Worm (Caenorhabditis elegans) whole organism, L4 larva: Measurements from ENCODE around the gene F56H9.8.

ENCODE experiments used
- D1046.2 ChIP-seq: fragments of 200-800 bp; sonication (Bioruptor generic); IDR thresholded peaks from 2 replicates; pipeline ENCODE4 v1.3.6; 2022; ENCODE audit warnings: missing genetic modification characterization, missing compliant biosample characterization
- F10B5.3 ChIP-seq: sonication (generic microtip); optimal IDR thresholded peaks from 2 replicates; lab custom pipeline; 2016; ENCODE audit warnings: mild to moderate bottlenecking, missing genetic modification characterization, missing compliant biosample characterization
- T20F7.1 ChIP-seq: fragments of 200-800 bp; sonication (Bioruptor generic); optimal IDR thresholded peaks from 2 replicates; lab custom pipeline; 2018; ENCODE audit warnings: mild to moderate bottlenecking, missing genetic modification characterization, missing compliant biosample characterization
- Y105C5A.15 ChIP-seq: fragments of 200-800 bp; sonication (Bioruptor generic); IDR thresholded peaks from 2 replicates; pipeline ENCODE4 v1.3.6; 2022; ENCODE audit warnings: missing genetic modification characterization, missing compliant biosample characterization
- Y5F2A.4 ChIP-seq: fragments of 200-800 bp; sonication (Bioruptor generic); optimal IDR thresholded peaks from 2 replicates; lab custom pipeline; 2018; ENCODE audit warnings: mild to moderate bottlenecking, missing genetic modification characterization, missing compliant biosample characterization
- aha-1 ChIP-seq: fragments of 150-350 bp; peaks from one replicate; lab custom pipeline; 2014; ENCODE audit warnings: missing biosample characterization, missing genetic modification characterization
- attf-4 ChIP-seq: sonication (generic microtip); optimal IDR thresholded peaks from 3 replicates; lab custom pipeline; 2017; ENCODE audit warnings: missing biosample characterization, missing genetic modification characterization
- ceh-20 ChIP-seq: fragments of 200-800 bp; sonication (Bioruptor generic); IDR thresholded peaks from 2 replicates; pipeline ENCODE4 v1.3.6; 2022; ENCODE audit warnings: missing genetic modification reagents, missing genetic modification characterization, missing compliant biosample characterization
- ceh-32 ChIP-seq: sonication (generic microtip); optimal IDR thresholded peaks from 2 replicates; lab custom pipeline; 2016; ENCODE audit warnings: mild to moderate bottlenecking, missing genetic modification characterization, missing compliant biosample characterization; ENCODE audit not compliant: poor library complexity
- daf-16 ChIP-seq, 3 experiments: sonication (generic microtip); optimal IDR thresholded peaks; 2 replicates each; lab custom pipeline; 2016 to 2017; ENCODE audit warnings: missing genetic modification characterization in 3 of 3, missing genetic modification reagents in 3 of 3, mild to moderate bottlenecking in 2 of 3, missing compliant biosample characterization in 2 of 3, missing biosample characterization in 1 of 3, moderate library complexity in 1 of 3
- daf-8 ChIP-seq: fragments of 200-800 bp; sonication (Bioruptor generic); IDR thresholded peaks from 2 replicates; pipeline ENCODE4 v1.3.6; 2022; ENCODE audit warnings: missing genetic modification characterization, missing compliant biosample characterization
- dpl-1 ChIP-seq: fragments of 150-350 bp; optimal IDR thresholded peaks from 2 replicates; lab custom pipeline; 2014; ENCODE audit warnings: missing biosample characterization, missing genetic modification reagents, missing genetic modification characterization
- duxl-1 ChIP-seq: sonication (generic microtip); optimal IDR thresholded peaks from 2 replicates; lab custom pipeline; 2016; ENCODE audit warnings: mild to moderate bottlenecking, missing genetic modification characterization, moderate library complexity, missing compliant biosample characterization; ENCODE audit not compliant: poor library complexity
- dve-1 ChIP-seq: sonication (generic microtip); optimal IDR thresholded peaks from 2 replicates; lab custom pipeline; 2017; ENCODE audit warnings: antibody characterized with exemption, mild to moderate bottlenecking, missing genetic modification characterization, missing compliant biosample characterization; ENCODE audit not compliant: insufficient read depth
- egl-43 ChIP-seq: fragments of 200-800 bp; sonication (Bioruptor generic); IDR thresholded peaks from 2 replicates; pipeline ENCODE4 v1.3.6; 2022; ENCODE audit warnings: missing genetic modification reagents, missing genetic modification characterization, missing compliant biosample characterization
- gei-8 ChIP-seq: fragments of 200-800 bp; sonication (Bioruptor generic); optimal IDR thresholded peaks from 2 replicates; lab custom pipeline; 2018; ENCODE audit warnings: mild to moderate bottlenecking, missing genetic modification characterization, missing compliant biosample characterization
- hif-1 ChIP-seq, 2 experiments: sonication (generic microtip); optimal IDR thresholded peaks; 2 replicates each; lab custom pipeline; 2016 to 2017; ENCODE audit warnings: missing compliant biosample characterization in 2 of 2, missing genetic modification characterization in 2 of 2, missing genetic modification reagents in 2 of 2, missing genotype in 2 of 2, mild to moderate bottlenecking in 1 of 2
- hlh-11 ChIP-seq: fragments of 200-800 bp; sonication (Bioruptor generic); optimal IDR thresholded peaks from 2 replicates; lab custom pipeline; 2018; ENCODE audit warnings: mild to moderate bottlenecking, missing genetic modification characterization, missing compliant biosample characterization
- hlh-30 ChIP-seq: sonication (generic microtip); optimal IDR thresholded peaks from 2 replicates; lab custom pipeline; 2017; ENCODE audit warnings: antibody characterized with exemption, mild to moderate bottlenecking, missing genetic modification characterization, missing compliant biosample characterization; ENCODE audit not compliant: insufficient read depth
- jun-1 ChIP-seq: fragments of 150-350 bp; optimal IDR thresholded peaks from 2 replicates; lab custom pipeline; 2014; ENCODE audit warnings: missing biosample characterization, missing genetic modification reagents, missing genetic modification characterization
- lin-1 ChIP-seq: fragments of 200-800 bp; sonication (Bioruptor generic); IDR thresholded peaks from 2 replicates; pipeline ENCODE4 v1.3.6; 2022; ENCODE audit warnings: missing genetic modification reagents, missing genetic modification characterization, missing compliant biosample characterization
- lin-13 ChIP-seq: fragments of 150-350 bp; optimal IDR thresholded peaks from 2 replicates; lab custom pipeline; 2014; ENCODE audit warnings: missing biosample characterization, missing genetic modification reagents, missing genetic modification characterization
- lin-38 ChIP-seq: fragments of 200-800 bp; sonication (Bioruptor generic); IDR thresholded peaks from 2 replicates; pipeline ENCODE4 v1.3.6; 2022; ENCODE audit warnings: missing genetic modification reagents, missing genetic modification characterization, missing compliant biosample characterization
- lsy-2 ChIP-seq, 2 experiments: fragments of 150-350 bp in 1 of 2; sonication (generic microtip) in 1 of 2; optimal IDR thresholded peaks; 2 replicates each; lab custom pipeline; 2014 to 2017; ENCODE audit warnings: missing biosample characterization in 2 of 2, missing genetic modification characterization in 2 of 2
- madf-9 ChIP-seq: fragments of 200-800 bp; sonication (Bioruptor generic); conservative IDR thresholded peaks from 2 replicates; pipeline ENCODE4 v1.3.6; 2022; ENCODE audit warnings: missing genetic modification reagents, missing genetic modification characterization, missing compliant biosample characterization
- mdl-1 ChIP-seq, 2 experiments: fragments of 150-350 bp in 1 of 2; sonication (generic microtip) in 1 of 2; optimal IDR thresholded peaks; 2 replicates each; lab custom pipeline; 2014 to 2017; ENCODE audit warnings: missing biosample characterization in 2 of 2, missing genetic modification characterization in 2 of 2
- mdt-29 ChIP-seq: fragments of 200-800 bp; sonication (Bioruptor generic); IDR thresholded peaks from 2 replicates; pipeline ENCODE4 v1.3.6; 2022; ENCODE audit warnings: missing genetic modification reagents, missing genetic modification characterization, missing compliant biosample characterization
- mep-1 ChIP-seq: fragments of 150-350 bp; sonication (generic microtip); optimal IDR thresholded peaks from 3 replicates; lab custom pipeline; 2014; ENCODE audit warnings: missing biosample characterization, missing genetic modification characterization
- mxl-2 ChIP-seq: fragments of 200-800 bp; sonication (Bioruptor generic); conservative IDR thresholded peaks from 2 replicates; pipeline ENCODE4 v1.3.6; 2022; ENCODE audit warnings: missing genetic modification reagents, missing genetic modification characterization, missing compliant biosample characterization
- nhr-102 ChIP-seq: sonication (generic microtip); optimal IDR thresholded peaks from 2 replicates; lab custom pipeline; 2016; ENCODE audit warnings: mild to moderate bottlenecking, missing genetic modification characterization, moderate library complexity, missing compliant biosample characterization
- nhr-11 ChIP-seq: fragments of 150-350 bp; optimal IDR thresholded peaks from 2 replicates; lab custom pipeline; 2014; ENCODE audit warnings: missing biosample characterization, missing genetic modification characterization
- nhr-25 ChIP-seq: sonication (generic microtip); optimal IDR thresholded peaks from 2 replicates; lab custom pipeline; 2017; ENCODE audit warnings: missing genetic modification characterization, mild to moderate bottlenecking, missing compliant biosample characterization, antibody characterized with exemption, moderate library complexity, borderline replicate concordance; ENCODE audit not compliant: insufficient read depth
- nhr-28 ChIP-seq: fragments of 150-350 bp; optimal IDR thresholded peaks from 2 replicates; lab custom pipeline; 2014; ENCODE audit warnings: missing biosample characterization, missing genetic modification characterization
- nhr-48 ChIP-seq: sonication (generic microtip); optimal IDR thresholded peaks from 2 replicates; lab custom pipeline; 2016; ENCODE audit warnings: mild to moderate bottlenecking, missing genetic modification characterization, missing compliant biosample characterization
- php-3 ChIP-seq: fragments of 200-800 bp; sonication (Bioruptor generic); IDR thresholded peaks from 2 replicates; pipeline ENCODE4 v1.3.6; 2022; ENCODE audit warnings: missing genetic modification reagents, missing genetic modification characterization, missing compliant biosample characterization
- sdz-12 ChIP-seq: fragments of 200-800 bp; sonication (Bioruptor generic); optimal IDR thresholded peaks from 2 replicates; lab custom pipeline; 2018; ENCODE audit warnings: mild to moderate bottlenecking, missing genetic modification characterization, missing compliant biosample characterization
- spr-1 ChIP-seq: sonication (generic microtip); optimal IDR thresholded peaks from 2 replicates; lab custom pipeline; 2016; ENCODE audit warnings: mild to moderate bottlenecking, missing genetic modification characterization, missing compliant biosample characterization
- spr-3 ChIP-seq: fragments of 200-800 bp; sonication (Bioruptor generic); optimal IDR thresholded peaks from 2 replicates; lab custom pipeline; 2018; ENCODE audit warnings: mild to moderate bottlenecking, missing genetic modification characterization, missing compliant biosample characterization
- tag-97 ChIP-seq: fragments of 200-800 bp; sonication (Bioruptor generic); IDR thresholded peaks from 2 replicates; pipeline ENCODE4 v1.3.6; 2022; ENCODE audit warnings: missing genetic modification characterization, missing compliant biosample characterization
- tra-1 ChIP-seq: fragments of 200-800 bp; sonication (Bioruptor generic); IDR thresholded peaks from 2 replicates; pipeline ENCODE4 v1.3.6; 2022; ENCODE audit warnings: missing genetic modification reagents, missing genetic modification characterization, missing compliant biosample characterization
- unc-130 ChIP-seq: sonication (generic microtip); optimal IDR thresholded peaks from 2 replicates; lab custom pipeline; 2016; ENCODE audit warnings: missing genetic modification reagents, missing genetic modification characterization, missing compliant biosample characterization
- unc-62 ChIP-seq, 3 experiments: fragments of 150-350 bp in 1 of 3; sonication (generic microtip); optimal IDR thresholded peaks in 2 of 3; peaks in 1 of 3; 1 replicate in 1 of 3; 2 replicates in 2 of 3; lab custom pipeline; 2014 to 2017; ENCODE audit warnings: missing biosample characterization in 3 of 3, missing genetic modification characterization in 3 of 3, missing genetic modification reagents in 3 of 3, missing genotype in 1 of 3
- zag-1 ChIP-seq: fragments of 150-350 bp; optimal IDR thresholded peaks from 2 replicates; lab custom pipeline; 2014; ENCODE audit warnings: missing biosample characterization, missing genetic modification characterization
- zfp-2 ChIP-seq: sonication (generic microtip); optimal IDR thresholded peaks from 2 replicates; lab custom pipeline; 2016; ENCODE audit warnings: mild to moderate bottlenecking, missing genetic modification characterization, missing compliant biosample characterization
- zip-2 ChIP-seq: fragments of 150-350 bp; optimal IDR thresholded peaks from 2 replicates; lab custom pipeline; 2014; ENCODE audit warnings: missing biosample characterization, missing genetic modification characterization

F56H9.8 gene

ce11 chrV:12636248-12636647 lies 8.4 kb upstream of the F56H9.8 start:
- TF ChIP-seq hlh-11 (tag; lab: Kevin White, UChicago) (peak; percentile 42), aha-1 (tag; lab: Kevin White, UChicago) (peak; percentile 32), unc-62 (GFP tag; optimal IDR thresholded peaks at IDR 0.05 in 1 of 2; lab: Kevin White, UChicago) (peak in 1 of 2 experiments; percentile 28), unc-62 (tag; optimal IDR thresholded peaks at IDR 0.05; lab: Kevin White, UChicago) (no peak), madf-9 (GFP tag; lab: Robert Waterston, UW) (no peak), daf-8 (no peak), tag-97 (GFP tag; lab: Robert Waterston, UW) (no peak), nhr-48 (peak; percentile 13), ceh-32 (no peak), daf-16 (GFP tag; optimal IDR thresholded peaks at IDR 0.05; lab: Kevin White, UChicago) (peak in 1 of 2 experiments; percentile 50), daf-16 (tag; optimal IDR thresholded peaks at IDR 0.05; lab: Kevin White, UChicago) (no peak), mdl-1 (tag; optimal IDR thresholded peaks at IDR 0.05; lab: Kevin White, UChicago) (peak in 1 of 2 experiments; percentile 20), tra-1 (GFP tag; lab: Robert Waterston, UW) (0 out of 2 replicates have a peak, but pooled peaks have one; percentile 43), zfp-2 (tag; lab: Kevin White, UChicago) (no peak), mep-1 (tag; lab: Kevin White, UChicago) (peak; percentile 1), Y5F2A.4 (GFP tag; lab: Kevin White, UChicago) (no peak), nhr-11 (tag; lab: Kevin White, UChicago) (peak; percentile 35), zag-1 (no peak), egl-43 (GFP tag; lab: Robert Waterston, UW) (no peak), nhr-28 (tag; lab: Kevin White, UChicago) (no peak), spr-3 (no peak), mdt-29 (GFP tag; lab: Robert Waterston, UW) (no peak), lin-38 (GFP tag; lab: Robert Waterston, UW) (no peak), F10B5.3 (tag; lab: Kevin White, UChicago) (no peak), hlh-30 (tag; lab: Kevin White, UChicago) (peak; percentile 26), php-3 (GFP tag; lab: Robert Waterston, UW) (no peak)

DNA sequence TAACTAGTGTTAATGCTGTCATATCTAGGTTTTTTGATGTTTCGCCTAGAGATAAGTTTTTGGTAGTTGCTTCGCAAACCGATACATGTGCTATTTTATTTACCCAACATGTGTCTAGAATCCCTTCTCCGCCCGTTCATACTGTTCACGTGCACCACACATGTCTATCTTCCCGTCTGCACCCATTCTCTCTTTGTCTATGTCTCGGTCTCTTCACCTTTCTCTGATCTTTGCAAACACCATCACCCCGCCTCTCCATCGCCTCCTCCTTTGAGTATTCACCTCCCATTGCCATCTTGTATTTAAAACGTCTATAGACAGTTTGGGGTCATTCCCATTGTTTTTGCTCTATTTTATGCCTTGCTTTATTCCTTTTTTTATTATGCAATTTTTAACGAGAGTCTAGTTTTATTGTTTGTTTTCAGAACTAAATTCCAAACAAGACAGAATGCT lies 7.3 kb upstream of the F56H9.8 start, which contains the start of gene F56H9.2:
TSS of gene F56H9.2 (plus strand) at position 426 of the 453 bp plus-strand sequence.
- TF ChIP-seq F10B5.3 (tag; lab: Kevin White, UChicago) (no peak), D1046.2 (GFP tag; lab: Robert Waterston, UW) (no peak), lin-13 (GFP tag; lab: Kevin White, UChicago) (peak; percentile 8), dve-1 (tag; lab: Kevin White, UChicago) (peak; percentile 86), nhr-25 (tag; lab: Kevin White, UChicago) (peak; percentile 67), hlh-11 (tag; lab: Kevin White, UChicago) (peak; percentile 95), ceh-32 (no peak), mdl-1 (tag; optimal IDR thresholded peaks at IDR 0.05; lab: Kevin White, UChicago) (peak; percentile 32 to 85), nhr-102 (tag; lab: Kevin White, UChicago) (peak; percentile 66), jun-1 (peak; percentile 23), unc-130 (GFP tag; lab: Kevin White, UChicago) (no peak), tra-1 (GFP tag; lab: Robert Waterston, UW) (peak; percentile 80; the same call in 1 of the 2 replicates), mep-1 (tag; lab: Kevin White, UChicago) (peak; percentile 76), gei-8 (GFP tag; lab: Kevin White, UChicago) (peak; percentile 76), Y105C5A.15 (GFP tag; lab: Robert Waterston, UW) (no peak), mxl-2 (GFP tag; lab: Robert Waterston, UW) (peak; percentile 99), ceh-20 (GFP tag; lab: Robert Waterston, UW) (peak; percentile 73), spr-1 (peak; percentile 16), hif-1 (tag; optimal IDR thresholded peaks at IDR 0.05; lab: Kevin White, UChicago) (peak in 1 of 2 experiments; percentile 30), sdz-12 (GFP tag; lab: Kevin White, UChicago) (no peak), duxl-1 (no peak), mdt-29 (GFP tag; lab: Robert Waterston, UW) (peak; percentile 36; the same call in 1 of the 2 replicates), spr-3 (no peak), zip-2 (no peak), dpl-1 (GFP tag; lab: Kevin White, UChicago) (peak; percentile 40), lsy-2 (tag; optimal IDR thresholded peaks at IDR 0.05; lab: Kevin White, UChicago) (peak; percentile 59 to 60), php-3 (GFP tag; lab: Robert Waterston, UW) (peak; percentile 95), nhr-11 (tag; lab: Kevin White, UChicago) (peak; percentile 28), unc-62 (GFP tag; optimal IDR thresholded peaks at IDR 0.05 in 1 of 2; lab: Kevin White, UChicago) (peak in 1 of 2 experiments; percentile 98), unc-62 (tag; optimal IDR thresholded peaks at IDR 0.05; lab: Kevin White, UChicago) (no peak), lin-1 (GFP tag; lab: Robert Waterston, UW) (peak; percentile 60; the same call in 1 of the 2 replicates), hlh-30 (tag; lab: Kevin White, UChicago) (peak; percentile 94), T20F7.1 (GFP tag; lab: Kevin White, UChicago) (peak; percentile 46), attf-4 (no peak)
